Fruit fly (Drosophila melanogaster) whole organism, wandering third instar larva: ENCODE results near the gene mthl15.

Experiments used
- Abd-B ChIP-seq: fragments of >200 bp; optimal IDR thresholded peaks from 2 replicates; lab custom pipeline; 2017; ENCODE audit warnings: missing biosample characterization, missing genetic modification characterization
- CG32264 ChIP-seq: fragments of 200-800 bp; sonication (Bioruptor generic); optimal IDR thresholded peaks from 2 replicates; lab custom pipeline; 2016; ENCODE audit warnings: missing biosample characterization, missing genetic modification characterization
- CrebA ChIP-seq: fragments of 200-800 bp; sonication (Bioruptor generic); optimal IDR thresholded peaks from 2 replicates; lab custom pipeline; 2016; ENCODE audit warnings: missing biosample characterization, mild to moderate bottlenecking, missing genetic modification characterization, borderline replicate concordance
- Dfd ChIP-seq: fragments of >200 bp; optimal IDR thresholded peaks from 2 replicates; lab custom pipeline; 2017; ENCODE audit warnings: missing biosample characterization, missing genetic modification characterization
- GATAd ChIP-seq: sonication (Bioruptor generic); optimal IDR thresholded peaks from 2 replicates; lab custom pipeline; 2016; ENCODE audit warnings: missing biosample characterization, missing genetic modification characterization
- HLH106 ChIP-seq: fragments of 200-800 bp; optimal IDR thresholded peaks from 3 replicates; lab custom pipeline; 2019; ENCODE audit warnings: missing biosample characterization, mild to moderate bottlenecking, missing genetic modification characterization, moderate library complexity
- Hnf4 ChIP-seq: fragments of 200-800 bp; sonication (Bioruptor generic); optimal IDR thresholded peaks from 2 replicates; lab custom pipeline; 2016; ENCODE audit warnings: missing biosample characterization, mild to moderate bottlenecking, missing genetic modification characterization
- Hr78 ChIP-seq: fragments of >200 bp; optimal IDR thresholded peaks from 2 replicates; lab custom pipeline; 2017; ENCODE audit warnings: missing biosample characterization, missing genetic modification characterization
- Hr83 ChIP-seq: fragments of 200-300 bp; sonication (Bioruptor generic); optimal IDR thresholded peaks from 2 replicates; lab custom pipeline; 2016; ENCODE audit warnings: missing biosample characterization, mild to moderate bottlenecking, missing genetic modification characterization, moderate library complexity; ENCODE audit not compliant: poor library complexity, severe bottlenecking
- Jra ChIP-seq: sonication (Bioruptor generic); optimal IDR thresholded peaks from 2 replicates; lab custom pipeline; 2016; ENCODE audit warnings: missing biosample characterization, missing genetic modification characterization
- Myc ChIP-seq: fragments of >200 bp; optimal IDR thresholded peaks from 2 replicates; lab custom pipeline; 2017
- N ChIP-seq: fragments of >200 bp; optimal IDR thresholded peaks from 2 replicates; lab custom pipeline; 2018; ENCODE audit warnings: missing biosample characterization, missing external identifiers, missing genetic modification characterization
- Rel ChIP-seq, 2 experiments: fragments of 200-800 bp; sonication (Bioruptor generic) in 1 of 2; optimal IDR thresholded peaks; 2 replicates in 1 of 2; 3 replicates in 1 of 2; lab custom pipeline; 2016 to 2019; ENCODE audit warnings: mild to moderate bottlenecking in 2 of 2, missing biosample characterization in 2 of 2, missing genetic modification characterization in 2 of 2, moderate library complexity in 1 of 2
- Sp1 ChIP-seq: fragments of 200-800 bp; sonication (Bioruptor generic); optimal IDR thresholded peaks from 3 replicates; lab custom pipeline; 2019; ENCODE audit warnings: missing biosample characterization, mild to moderate bottlenecking, missing genetic modification characterization, moderate library complexity
- Vsx2 ChIP-seq: fragments of 200-300, 225-300 bp; sonication (Bioruptor generic); optimal IDR thresholded peaks from 2 replicates; lab custom pipeline; 2018; ENCODE audit warnings: missing biosample characterization, missing genetic modification characterization; ENCODE audit not compliant: partially characterized antibody
- br ChIP-seq: fragments of 200-800 bp; sonication (Bioruptor generic); optimal IDR thresholded peaks from 2 replicates; lab custom pipeline; 2016; ENCODE audit warnings: missing biosample characterization, missing genetic modification characterization
- brk ChIP-seq: fragments of 200-800 bp; sonication (Bioruptor generic); optimal IDR thresholded peaks from 2 replicates; lab custom pipeline; 2016; ENCODE audit warnings: missing biosample characterization, mild to moderate bottlenecking, missing genetic modification characterization
- ey ChIP-seq: fragments of 200-800 bp; sonication (Bioruptor generic); optimal IDR thresholded peaks from 2 replicates; lab custom pipeline; 2016; ENCODE audit warnings: missing biosample characterization, missing genetic modification characterization
- foxo ChIP-seq, 2 experiments: fragments of 200-800 bp; sonication (Bioruptor generic); optimal IDR thresholded peaks; 2 replicates in 1 of 2; 3 replicates in 1 of 2; lab custom pipeline; 2016 to 2017; ENCODE audit warnings: missing biosample characterization in 2 of 2, missing genetic modification characterization in 2 of 2
- fru ChIP-seq: fragments of 200-800 bp; sonication (Bioruptor generic); optimal IDR thresholded peaks from 3 replicates; lab custom pipeline; 2016; ENCODE audit warnings: missing biosample characterization, mild to moderate bottlenecking, missing genetic modification characterization
- h ChIP-seq: fragments of 200-800 bp; sonication (Bioruptor generic); optimal IDR thresholded peaks from 3 replicates; lab custom pipeline; 2016; ENCODE audit warnings: missing biosample characterization, mild to moderate bottlenecking, missing genetic modification characterization
- jim ChIP-seq: fragments of 175-275, 200-325 bp; sonication (Bioruptor generic); optimal IDR thresholded peaks from 2 replicates; lab custom pipeline; 2016; ENCODE audit warnings: missing biosample characterization, mild to moderate bottlenecking, missing genetic modification characterization
- lola ChIP-seq: fragments of >200 bp; optimal IDR thresholded peaks from 2 replicates; lab custom pipeline; 2017; ENCODE audit warnings: missing biosample characterization, missing genetic modification characterization
- psq ChIP-seq: fragments of 200-800 bp; sonication (Bioruptor generic); optimal IDR thresholded peaks from 3 replicates; lab custom pipeline; 2017; ENCODE audit warnings: missing biosample characterization, mild to moderate bottlenecking, missing genetic modification characterization, moderate library complexity
- rgr ChIP-seq: fragments of 200-800 bp; sonication (Bioruptor generic); optimal IDR thresholded peaks from 3 replicates; lab custom pipeline; 2016; ENCODE audit warnings: missing biosample characterization, mild to moderate bottlenecking, missing genetic modification characterization
- sage ChIP-seq: fragments of 200-800 bp; sonication (Bioruptor generic); optimal IDR thresholded peaks from 2 replicates; lab custom pipeline; 2016; ENCODE audit warnings: missing biosample characterization, mild to moderate bottlenecking, missing genetic modification characterization
- sv ChIP-seq: fragments of 200-800 bp; sonication (Bioruptor generic); optimal IDR thresholded peaks from 3 replicates; lab custom pipeline; 2016; ENCODE audit warnings: missing biosample characterization, missing genetic modification characterization
- tai ChIP-seq: sonication (Bioruptor generic); optimal IDR thresholded peaks from 2 replicates; lab custom pipeline; 2016; ENCODE audit warnings: missing biosample characterization, missing genetic modification characterization
- usp ChIP-seq: fragments of >200 bp; optimal IDR thresholded peaks from 2 replicates; lab custom pipeline; 2017; ENCODE audit warnings: missing biosample characterization, missing genetic modification characterization
- woc ChIP-seq: sonication (Bioruptor generic); optimal IDR thresholded peaks from 2 replicates; lab custom pipeline; 2016; ENCODE audit warnings: missing biosample characterization, mild to moderate bottlenecking, missing genetic modification characterization

mthl15 gene

DNA sequence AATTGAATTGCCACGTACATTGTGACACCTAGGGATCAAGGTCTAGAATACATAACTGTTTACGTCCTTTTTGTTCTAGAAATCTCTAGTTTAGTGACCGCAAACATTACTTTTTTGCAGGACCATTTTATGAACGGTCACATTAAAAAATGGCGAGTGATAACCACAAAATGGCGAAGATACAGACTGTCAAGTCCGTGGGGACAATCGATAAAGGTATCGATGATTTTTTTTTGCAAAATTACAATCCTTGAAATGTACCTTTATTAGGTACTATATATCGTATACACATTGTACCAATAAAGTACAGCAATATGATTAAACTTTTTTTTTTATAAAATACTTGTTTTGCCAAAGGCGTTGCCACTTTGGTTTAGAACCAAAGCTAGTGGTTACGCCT lies 7.7 kb downstream of the mthl15 start:
- TF ChIP-seq woc (GFP tag; lab: Kevin White, UChicago) (no peak), Rel (GFP tag; optimal IDR thresholded peaks at IDR 0.05; lab: Kevin White, UChicago) (no peak), Rel (tag; optimal IDR thresholded peaks at IDR 0.05; lab: Kevin White, UChicago) (no peak), fru (GFP tag; lab: Kevin White, UChicago) (no peak), GATAd (GFP tag; lab: Kevin White, UChicago) (no peak)
- TF ChIP-seq, all 38 proteins: peak for 0

- TF ChIP-seq Myc = peak; percentile 82
- TF ChIP-seq foxo (GFP tag; optimal IDR thresholded peaks at IDR 0.05; lab: Kevin White, UChicago) = no peak
- TF ChIP-seq Jra (GFP tag; lab: Kevin White, UChicago) = no peak
- TF ChIP-seq Sp1 (GFP tag; lab: Kevin White, UChicago) = peak; percentile 11
- peak; percentile 26 for TF ChIP-seq sage
- TF ChIP-seq psq (GFP tag; lab: Kevin White, UChicago) = no peak
- peak; percentile 22 for TF ChIP-seq Hnf4 (GFP tag; lab: Kevin White, UChicago)
- TF ChIP-seq Rel (GFP tag; optimal IDR thresholded peaks at IDR 0.05; lab: Kevin White, UChicago) = no peak
- TF ChIP-seq Rel (tag; optimal IDR thresholded peaks at IDR 0.05; lab: Kevin White, UChicago) = peak; percentile 41
- TF ChIP-seq rgr (GFP tag; lab: Kevin White, UChicago) = peak; percentile 15
- TF ChIP-seq tai (GFP tag; lab: Kevin White, UChicago) = no peak
- peak; percentile 80 for TF ChIP-seq woc (GFP tag; lab: Kevin White, UChicago)
- no peak for TF ChIP-seq N (GFP tag; lab: Kevin White, UChicago)
- no peak for TF ChIP-seq br (GFP tag; lab: Kevin White, UChicago)
Observed at dm6 chr2L:10226724-10227407, 11.3 kb downstream of the mthl15 start, which contains the start of gene CG5708. Gene CG5708, minus strand, starts transcription at chr2L:10226808.

- TF ChIP-seq Rel (GFP tag; optimal IDR thresholded peaks at IDR 0.05; lab: Kevin White, UChicago) (peak; percentile 9), Rel (tag; optimal IDR thresholded peaks at IDR 0.05; lab: Kevin White, UChicago) (no peak), Vsx2 (GFP tag; lab: Kevin White, UChicago) (no peak), Hr78 (no peak), brk (GFP tag; lab: Kevin White, UChicago) (no peak)
Observed at dm6 chr2L:10226213-10226723, 11.8 kb downstream of the mthl15 start.

DNA sequence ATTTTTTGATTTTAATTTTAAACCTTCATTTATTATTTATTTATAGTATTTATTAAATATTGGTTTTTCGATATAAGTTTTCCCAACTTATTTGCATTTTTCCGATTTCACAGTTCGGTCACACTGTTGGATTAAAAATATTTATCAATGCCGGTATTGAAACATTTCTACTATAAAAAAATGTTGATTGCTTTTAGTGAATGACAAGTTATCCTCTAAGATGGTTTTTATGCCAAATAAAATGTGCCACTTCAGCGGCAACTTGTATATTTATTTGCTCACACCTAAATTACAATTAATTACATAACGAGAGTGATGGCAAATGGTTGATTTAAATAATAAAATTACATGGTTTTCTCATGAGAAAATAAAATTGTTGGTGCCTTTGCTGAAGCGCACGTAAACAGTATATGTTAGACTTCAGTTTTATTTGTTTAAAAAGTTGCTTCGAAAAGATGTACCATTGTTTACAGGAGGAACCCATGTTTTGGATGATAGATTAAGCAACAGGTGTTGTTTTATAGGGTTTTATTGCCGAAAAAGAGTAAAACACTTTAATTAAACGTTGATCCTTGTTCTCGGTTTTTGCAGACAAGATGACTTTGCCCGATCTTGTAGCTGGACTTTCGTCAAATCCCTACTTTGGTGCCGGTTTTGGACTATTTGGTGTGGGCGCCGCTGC lies 15.4 kb downstream of the mthl15 start, which contains the start of gene Bcs1:
TSS of gene Bcs1 (plus strand) at position 108 of the 682 bp plus-strand sequence.
- TF ChIP-seq Rel (GFP tag; optimal IDR thresholded peaks at IDR 0.05; lab: Kevin White, UChicago) (no peak), Rel (tag; optimal IDR thresholded peaks at IDR 0.05; lab: Kevin White, UChicago) (peak; percentile 7), Dfd (GFP tag; lab: Kevin White, UChicago) (no peak), brk (GFP tag; lab: Kevin White, UChicago) (peak; percentile 60), sage (no peak), N (GFP tag; lab: Kevin White, UChicago) (no peak), Sp1 (GFP tag; lab: Kevin White, UChicago) (no peak), tai (GFP tag; lab: Kevin White, UChicago) (peak; percentile 58), usp (GFP tag; lab: Kevin White, UChicago) (no peak), jim (no peak), Hr78 (no peak), CG32264 (GFP tag; lab: Kevin White, UChicago) (no peak)
- TF ChIP-seq, all 38 proteins: peak for 3

DNA sequence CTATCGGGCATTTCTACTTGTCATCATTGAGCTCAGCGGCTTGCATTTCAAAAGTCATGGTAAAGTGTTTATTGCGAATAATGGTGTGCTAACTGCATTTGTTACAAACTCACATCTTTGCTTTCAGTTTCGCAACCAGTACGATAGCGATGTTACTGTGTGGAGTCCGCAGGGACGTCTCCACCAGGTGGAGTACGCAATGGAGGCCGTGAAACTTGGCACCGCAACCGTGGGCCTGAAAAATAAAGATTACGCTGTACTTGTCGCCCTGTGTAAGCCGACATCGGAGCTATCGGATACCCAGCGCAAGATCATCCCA lies 16.8 kb downstream of the mthl15 start:
- TF ChIP-seq woc (GFP tag; lab: Kevin White, UChicago) (no peak), Sp1 (GFP tag; lab: Kevin White, UChicago) (no peak), foxo (GFP tag; optimal IDR thresholded peaks at IDR 0.05; lab: Kevin White, UChicago) (no peak), h (GFP tag; lab: Kevin White, UChicago) (no peak), rgr (GFP tag; lab: Kevin White, UChicago) (no peak), CG32264 (GFP tag; lab: Kevin White, UChicago) (no peak), Jra (GFP tag; lab: Kevin White, UChicago) (no peak), Dfd (GFP tag; lab: Kevin White, UChicago) (no peak), fru (GFP tag; lab: Kevin White, UChicago) (no peak), br (GFP tag; lab: Kevin White, UChicago) (no peak), ey (GFP tag; lab: Kevin White, UChicago) (no peak), sv (GFP tag; lab: Kevin White, UChicago) (no peak), GATAd (GFP tag; lab: Kevin White, UChicago) (no peak), Abd-B (no peak), HLH106 (tag; lab: Kevin White, UChicago) (no peak), tai (GFP tag; lab: Kevin White, UChicago) (no peak), usp (GFP tag; lab: Kevin White, UChicago) (no peak), CrebA (no peak), lola (GFP tag; lab: Kevin White, UChicago) (no peak), Hr83 (GFP tag; lab: Kevin White, UChicago) (no peak)
